Worm (Caenorhabditis elegans) whole organism, mixed stage, embryonic: ENCODE results near the gene srt-13.
"Not testable (repeated sequence)": the region's sequence is repeated elsewhere in the genome, so short reads cannot be mapped to it uniquely, and the experiment has no call there.

Experiments used
- ceh-83 ChIP-seq: fragments of 200-800 bp; sonication (Bioruptor generic); optimal IDR thresholded peaks from 2 replicates; lab custom pipeline; 2018; ENCODE audit warnings: mild to moderate bottlenecking, missing genetic modification characterization, missing compliant biosample characterization
- elt-3 ChIP-seq: fragments of 150-350 bp; optimal IDR thresholded peaks from 2 replicates; lab custom pipeline; 2014; ENCODE audit warnings: missing biosample characterization, missing genetic modification characterization
- mab-5 ChIP-seq: fragments of 150-350 bp; optimal IDR thresholded peaks from 2 replicates; lab custom pipeline; 2014; ENCODE audit warnings: missing biosample characterization, missing genetic modification characterization
- pha-4 ChIP-seq: fragments of 150-350 bp; optimal IDR thresholded peaks from 2 replicates; lab custom pipeline; 2018; ENCODE audit warnings: missing biosample characterization, missing genetic modification reagents, missing genetic modification characterization
- snpc-4 ChIP-seq: fragments of 150-350 bp; optimal IDR thresholded peaks from 2 replicates; lab custom pipeline; 2014; ENCODE audit warnings: missing biosample characterization, missing genetic modification characterization
- unc-39 ChIP-seq: fragments of 150-350 bp; optimal IDR thresholded peaks from 2 replicates; lab custom pipeline; 2014; ENCODE audit warnings: missing biosample characterization, missing genetic modification characterization
- zip-8 ChIP-seq: fragments of 150-350 bp; optimal IDR thresholded peaks from 2 replicates; lab custom pipeline; 2014; ENCODE audit warnings: missing biosample characterization, missing genetic modification characterization

ce11 chrV:4215856-4216255 is 34.1 kb downstream of the srt-13 start, which contains the start of gene H43I07.4:
- TF ChIP-seq mab-5 (tag; lab: Kevin White, UChicago); unc-39 (tag; lab: Kevin White, UChicago); ceh-83 (GFP tag; lab: Kevin White, UChicago); zip-8 (tag; lab: Kevin White, UChicago); snpc-4 (tag; lab: Kevin White, UChicago); elt-3; pha-4 (tag; lab: Kevin White, UChicago): not testable (repeated sequence)
